Fruit fly (Drosophila melanogaster): ENCODE results near the gene Trp1.
A peak's percentile ranks its signal among the peaks of the same experiment; 100 is the strongest.

Trp1 gene

dm6 chr2L:10009800-10010658 lies 848 bp downstream of the Trp1 start (continued):
- TF ChIP-seq CG11294 (GFP tag; IDR thresholded peaks at IDR 0.05): peak; percentile 99
- peak; percentile 98 for TF ChIP-seq dsx (GFP tag; optimal IDR thresholded peaks at IDR 0.05; ENCODE audit: poor library complexity, severe bottlenecking)
- TF ChIP-seq CG15336 (GFP tag; IDR thresholded peaks at IDR 0.05): peak; percentile 98
- TF ChIP-seq Lpt (GFP tag; optimal IDR thresholded peaks at IDR 0.05): peak; percentile 99
- peak; percentile 99 for TF ChIP-seq pdm3 (GFP tag; optimal IDR thresholded peaks at IDR 0.05)
- TF ChIP-seq Blimp-1 (GFP tag; optimal IDR thresholded peaks at IDR 0.05): peak; percentile 96
- peak; percentile 99 for TF ChIP-seq CG11902 (GFP tag; optimal IDR thresholded peaks at IDR 0.05)
- peak; percentile 99 for TF ChIP-seq Hr4 (GFP tag; optimal IDR thresholded peaks at IDR 0.05)
- TF ChIP-seq Smox (GFP tag; optimal IDR thresholded peaks at IDR 0.05): peak; percentile 99
- peak; percentile 98 for TF ChIP-seq CG6808 (GFP tag; optimal IDR thresholded peaks at IDR 0.05)

dm6 chr2L:10017363-10017762 lies 8.2 kb downstream of the Trp1 start, which contains the start of gene CG13131:
CG13131 (minus strand) TSS chr2L:10017463.
- TF ChIP-seq CG4318 (GFP tag; optimal IDR thresholded peaks at IDR 0.05) (no peak), CG8119 (GFP tag; IDR thresholded peaks at IDR 0.05) (no peak), CG31627 (GFP tag; optimal IDR thresholded peaks at IDR 0.05) (no peak), CG11294 (GFP tag; IDR thresholded peaks at IDR 0.05) (no peak), CG11762 (GFP tag; optimal IDR thresholded peaks at IDR 0.05; ENCODE audit: insufficient read depth) (no peak), dac (GFP tag; optimal IDR thresholded peaks at IDR 0.05) (no peak), Hr39 (GFP tag; optimal IDR thresholded peaks at IDR 0.05) (no peak), acj6 (GFP tag; optimal IDR thresholded peaks at IDR 0.05) (no peak), achi (GFP tag; optimal IDR thresholded peaks at IDR 0.05) (no peak), net (GFP tag; optimal IDR thresholded peaks at IDR 0.05) (no peak), fd59A (GFP tag; optimal IDR thresholded peaks at IDR 0.05) (no peak), Eip75B (GFP tag; optimal IDR thresholded peaks at IDR 0.05) (no peak), Hr4 (GFP tag; optimal IDR thresholded peaks at IDR 0.05) (no peak)

- TF ChIP-seq CG7368 (GFP tag; optimal IDR thresholded peaks at IDR 0.05) (no peak), esn (GFP tag; optimal IDR thresholded peaks at IDR 0.05) (no peak), CG6163 (GFP tag; IDR thresholded peaks at IDR 0.05) (no peak), Eip75B (GFP tag; optimal IDR thresholded peaks at IDR 0.05) (no peak), CG6276 (GFP tag; optimal IDR thresholded peaks at IDR 0.05) (no peak), vri (GFP tag; optimal IDR thresholded peaks at IDR 0.05) (no peak), CG32006 (GFP tag; optimal IDR thresholded peaks at IDR 0.05) (no peak), Lpt (GFP tag; optimal IDR thresholded peaks at IDR 0.05) (no peak), Hr4 (GFP tag; optimal IDR thresholded peaks at IDR 0.05) (no peak), Sox102F (GFP tag; optimal IDR thresholded peaks at IDR 0.05) (no peak), Hr38 (GFP tag; optimal IDR thresholded peaks at IDR 0.05) (no peak)
Measured at dm6 chr2L:10026376-10026775, 17.2 kb downstream of the Trp1 start, which contains the start of gene CG13127. CG13127 (plus strand) TSS chr2L:10026676.

dm6 chr2L:10032415-10032814 lies 23.2 kb downstream of the Trp1 start, which contains the start of gene obst-B:
obst-B (plus strand) TSS chr2L:10032690.
- TF ChIP-seq Hr4 (GFP tag; optimal IDR thresholded peaks at IDR 0.05) (no peak), net (GFP tag; optimal IDR thresholded peaks at IDR 0.05) (peak; percentile 21), CG15336 (GFP tag; IDR thresholded peaks at IDR 0.05) (0 out of 2 replicates have a peak, but pooled peaks have one; percentile 21), CG1621 (tag; optimal IDR thresholded peaks at IDR 0.05) (peak; percentile 2), ss (GFP tag; optimal IDR thresholded peaks at IDR 0.05) (peak in 1 of 2 experiments; percentile 4)

dm6 chr2L:10033410-10033809 lies 24.2 kb downstream of the Trp1 start:
- TF ChIP-seq eg (GFP tag; IDR thresholded peaks at IDR 0.05) (peak; percentile 46; the same call in 2 of the 3 replicates), CG4318 (GFP tag; optimal IDR thresholded peaks at IDR 0.05) (peak; percentile 12), OdsH (GFP tag; optimal IDR thresholded peaks at IDR 0.05) (peak; percentile 19), Gug (GFP tag; IDR thresholded peaks at IDR 0.05) (no peak), Eip93F (GFP tag; optimal IDR thresholded peaks at IDR 0.05) (no peak), pdm3 (GFP tag; optimal IDR thresholded peaks at IDR 0.05) (peak; percentile 17), Sox14 (GFP tag; optimal IDR thresholded peaks at IDR 0.05) (peak; percentile 12), Smox (GFP tag; optimal IDR thresholded peaks at IDR 0.05) (no peak), CG10669 (GFP tag; optimal IDR thresholded peaks at IDR 0.05) (peak; percentile 13), dac (GFP tag; optimal IDR thresholded peaks at IDR 0.05) (no peak), CG11294 (GFP tag; IDR thresholded peaks at IDR 0.05) (peak; percentile 43; the same call in 1 of the 2 replicates), Ets96B (tag; optimal IDR thresholded peaks at IDR 0.05) (no peak), net (GFP tag; optimal IDR thresholded peaks at IDR 0.05) (peak; percentile 7), svp (GFP tag) (peak; percentile 37), Blimp-1 (GFP tag; optimal IDR thresholded peaks at IDR 0.05) (no peak), CG6808 (GFP tag; optimal IDR thresholded peaks at IDR 0.05) (no peak), CG31627 (GFP tag; optimal IDR thresholded peaks at IDR 0.05) (no peak), fkh (GFP tag; optimal IDR thresholded peaks at IDR 0.05) (no peak), CG15336 (GFP tag; IDR thresholded peaks at IDR 0.05) (peak; percentile 42; the same call in 1 of the 2 replicates), CG32006 (GFP tag; optimal IDR thresholded peaks at IDR 0.05) (peak; percentile 46)

Measured in whole organism, prepupa.